Worm (Caenorhabditis elegans) whole organism, L2 larva: ENCODE results near the gene F38H4.6.

Experiments
- C34F6.9 ChIP-seq: fragments of 150-350 bp; optimal IDR thresholded peaks from 2 replicates; lab custom pipeline; 2014; ENCODE audit warnings: missing biosample characterization, missing genetic modification characterization
- F13H6.1 ChIP-seq: sonication (generic microtip); optimal IDR thresholded peaks from 2 replicates; lab custom pipeline; 2016; ENCODE audit warnings: missing genetic modification characterization, missing compliant biosample characterization
- ZK546.5 ChIP-seq: sonication (generic microtip); optimal IDR thresholded peaks from 2 replicates; lab custom pipeline; 2017; ENCODE audit warnings: missing biosample characterization, missing genetic modification characterization
- alr-1 ChIP-seq: fragments of 150-350 bp; optimal IDR thresholded peaks from 2 replicates; lab custom pipeline; 2014; ENCODE audit warnings: missing biosample characterization, missing genetic modification characterization
- aly-2 ChIP-seq: fragments of 150-350 bp; optimal IDR thresholded peaks from 2 replicates; lab custom pipeline; 2014; ENCODE audit warnings: missing biosample characterization, missing genetic modification characterization
- blmp-1 ChIP-seq: sonication (generic microtip); optimal IDR thresholded peaks from 2 replicates; lab custom pipeline; 2017; ENCODE audit warnings: missing genetic modification characterization, mild to moderate bottlenecking, missing compliant biosample characterization, antibody characterized with exemption, moderate library complexity; ENCODE audit not compliant: insufficient read depth
- ceh-16 ChIP-seq: fragments of 150-350 bp; optimal IDR thresholded peaks from 2 replicates; lab custom pipeline; 2014; ENCODE audit warnings: missing biosample characterization, missing genetic modification characterization
- ceh-82 ChIP-seq: fragments of 150-350 bp; optimal IDR thresholded peaks from 2 replicates; lab custom pipeline; 2014; ENCODE audit warnings: missing biosample characterization, missing genetic modification characterization
- dmd-4 ChIP-seq: sonication (generic microtip); optimal IDR thresholded peaks from 2 replicates; lab custom pipeline; 2017; ENCODE audit warnings: missing biosample characterization, missing genetic modification characterization
- elt-1 ChIP-seq: fragments of 150-350 bp; optimal IDR thresholded peaks from 2 replicates; lab custom pipeline; 2014; ENCODE audit warnings: missing biosample characterization, missing genetic modification characterization
- elt-3 ChIP-seq: sonication (generic microtip); optimal IDR thresholded peaks from 2 replicates; lab custom pipeline; 2017; ENCODE audit warnings: missing biosample characterization, missing genetic modification characterization
- fos-1 ChIP-seq: fragments of 150-350 bp; optimal IDR thresholded peaks from 2 replicates; lab custom pipeline; 2014; ENCODE audit warnings: missing biosample characterization, missing genetic modification characterization
- lin-11 ChIP-seq: fragments of 150-350 bp; sonication (generic microtip); optimal IDR thresholded peaks from 2 replicates; lab custom pipeline; 2014; ENCODE audit warnings: missing biosample characterization, missing genetic modification characterization, inconsistent platforms, mixed read lengths
- lin-13 ChIP-seq: fragments of 150-350 bp; optimal IDR thresholded peaks from 2 replicates; lab custom pipeline; 2014; ENCODE audit warnings: missing biosample characterization, missing genetic modification reagents, missing genetic modification characterization
- lsy-2 ChIP-seq, 2 experiments: fragments of 150-350 bp in 1 of 2; sonication (generic microtip) in 1 of 2; optimal IDR thresholded peaks; 2 replicates each; lab custom pipeline; 2014 to 2017; ENCODE audit warnings: missing biosample characterization in 2 of 2, missing genetic modification characterization in 2 of 2
- mbf-1 ChIP-seq: sonication (generic microtip); optimal IDR thresholded peaks from 2 replicates; lab custom pipeline; 2017; ENCODE audit warnings: missing biosample characterization, missing genetic modification characterization
- mdl-1 ChIP-seq, 2 experiments: fragments of 150-350 bp in 1 of 2; sonication (generic microtip) in 1 of 2; optimal IDR thresholded peaks; 2 replicates each; lab custom pipeline; 2017; ENCODE audit warnings: missing biosample characterization in 2 of 2, missing genetic modification characterization in 2 of 2
- nhr-10 ChIP-seq: sonication (generic microtip); optimal IDR thresholded peaks from 2 replicates; lab custom pipeline; 2017; ENCODE audit warnings: missing biosample characterization, missing genetic modification characterization
- nhr-11 ChIP-seq: fragments of 150-350 bp; optimal IDR thresholded peaks from 2 replicates; lab custom pipeline; 2014; ENCODE audit warnings: missing biosample characterization, missing genetic modification characterization
- nhr-129 ChIP-seq: fragments of 150-350 bp; optimal IDR thresholded peaks from 2 replicates; lab custom pipeline; 2014; ENCODE audit warnings: missing biosample characterization, missing genetic modification characterization
- nhr-21 ChIP-seq: fragments of 150-350 bp; optimal IDR thresholded peaks from 2 replicates; lab custom pipeline; 2014; ENCODE audit warnings: missing biosample characterization, missing genetic modification characterization
- nhr-23 ChIP-seq: fragments of 150-350 bp; optimal IDR thresholded peaks from 2 replicates; lab custom pipeline; 2014; ENCODE audit warnings: missing biosample characterization, missing genetic modification reagents, missing genetic modification characterization
- nhr-237 ChIP-seq: fragments of 150-350 bp; optimal IDR thresholded peaks from 2 replicates; lab custom pipeline; 2014; ENCODE audit warnings: missing biosample characterization, missing genetic modification characterization
- nhr-25 ChIP-seq: fragments of 150-350 bp; sonication (generic microtip); optimal IDR thresholded peaks from 3 replicates; lab custom pipeline; 2014; ENCODE audit warnings: missing biosample characterization, missing genetic modification characterization
- nhr-6 ChIP-seq: fragments of 150-350 bp; optimal IDR thresholded peaks from 2 replicates; lab custom pipeline; 2014; ENCODE audit warnings: missing biosample characterization, missing genetic modification characterization
- nhr-77 ChIP-seq: fragments of 150-350 bp; optimal IDR thresholded peaks from 2 replicates; lab custom pipeline; 2014; ENCODE audit warnings: missing biosample characterization, missing genetic modification characterization
- peb-1 ChIP-seq: fragments of 150-350 bp; optimal IDR thresholded peaks from 2 replicates; lab custom pipeline; 2014; ENCODE audit warnings: missing biosample characterization, missing genetic modification characterization
- sem-4 ChIP-seq: fragments of 150-350 bp; optimal IDR thresholded peaks from 2 replicates; lab custom pipeline; 2014; ENCODE audit warnings: missing biosample characterization, missing genetic modification reagents, missing genetic modification characterization
- skn-1 ChIP-seq: sonication (generic microtip); optimal IDR thresholded peaks from 2 replicates; lab custom pipeline; 2017; ENCODE audit warnings: missing biosample characterization, missing genetic modification characterization
- sma-3 ChIP-seq: sonication (generic microtip); optimal IDR thresholded peaks from 2 replicates; lab custom pipeline; 2016; ENCODE audit warnings: missing genetic modification reagents, missing genetic modification characterization, missing compliant biosample characterization
- snpc-4 ChIP-seq: fragments of 150-350 bp; optimal IDR thresholded peaks from 2 replicates; lab custom pipeline; 2014; ENCODE audit warnings: missing biosample characterization, missing genetic modification characterization
- unc-39 ChIP-seq: fragments of 150-350 bp; optimal IDR thresholded peaks from 2 replicates; lab custom pipeline; 2014; ENCODE audit warnings: missing biosample characterization, missing genetic modification characterization
- unc-55 ChIP-seq: fragments of 150-350 bp; sonication (generic microtip); optimal IDR thresholded peaks from 3 replicates; lab custom pipeline; 2014; ENCODE audit warnings: missing biosample characterization, missing genetic modification reagents, missing genetic modification characterization
- unc-62 ChIP-seq: fragments of 150-350 bp; optimal IDR thresholded peaks from 2 replicates; lab custom pipeline; 2014; ENCODE audit warnings: missing biosample characterization, missing genetic modification reagents, missing genetic modification characterization
- zag-1 ChIP-seq: fragments of 150-350 bp; optimal IDR thresholded peaks from 2 replicates; lab custom pipeline; 2014; ENCODE audit warnings: missing biosample characterization, missing genetic modification characterization
- ztf-1 ChIP-seq: fragments of 200-800 bp; sonication (Bioruptor generic); conservative IDR thresholded peaks from 2 replicates; pipeline ENCODE4 v1.3.6; 2022; ENCODE audit warnings: missing genetic modification characterization, missing compliant biosample characterization
- ztf-11 ChIP-seq: sonication (generic microtip); optimal IDR thresholded peaks from 2 replicates; lab custom pipeline; 2017; ENCODE audit warnings: missing biosample characterization, missing genetic modification characterization
- ztf-4 ChIP-seq: fragments of 150-350 bp; optimal IDR thresholded peaks from 2 replicates; lab custom pipeline; 2014; ENCODE audit warnings: missing biosample characterization, missing genetic modification characterization

F38H4.6 gene

ce11 chrIV:11877674-11878073 lies 30.0 kb upstream of the F38H4.6 start, which contains the start of gene pph-2:
Gene pph-2 (minus strand): TSS chrIV:11877774.
- TF ChIP-seq ztf-11 (tag; lab: Kevin White, UChicago) (no peak), mdl-1 (tag; optimal IDR thresholded peaks at IDR 0.05; lab: Kevin White, UChicago) (no peak), sma-3 (no peak), nhr-25 (tag; lab: Kevin White, UChicago) (no peak), nhr-21 (tag; lab: Kevin White, UChicago) (no peak), zag-1 (tag; lab: Kevin White, UChicago) (no peak), ZK546.5 (tag; lab: Kevin White, UChicago) (no peak), aly-2 (tag; lab: Kevin White, UChicago) (no peak), ztf-4 (tag; lab: Kevin White, UChicago) (no peak), mbf-1 (tag; lab: Kevin White, UChicago) (no peak), nhr-237 (no peak), unc-39 (tag; lab: Kevin White, UChicago) (no peak), elt-1 (tag; lab: Kevin White, UChicago) (no peak), ceh-82 (tag; lab: Kevin White, UChicago) (no peak), nhr-77 (no peak), nhr-6 (tag; lab: Kevin White, UChicago) (no peak), nhr-11 (tag; lab: Kevin White, UChicago) (no peak)

DNA sequence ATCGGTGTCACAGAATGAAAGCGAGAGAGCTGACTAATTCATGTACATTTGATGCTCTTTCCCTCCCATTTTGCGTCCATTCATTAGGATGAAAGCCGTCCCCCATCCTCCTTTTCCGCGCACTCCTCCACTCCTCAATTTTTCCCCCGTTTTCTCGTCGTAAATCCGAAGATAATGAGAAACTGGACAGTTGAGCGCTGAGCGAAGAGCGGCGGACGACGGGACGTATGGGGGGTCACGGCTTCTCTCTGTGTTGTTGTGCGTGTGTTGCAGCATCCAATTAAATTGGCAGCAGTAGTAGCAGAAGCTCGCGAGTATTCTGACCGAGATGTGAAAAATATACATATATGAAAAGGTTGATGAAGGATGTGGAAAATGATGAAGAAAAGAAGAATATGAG lies 24.2 kb upstream of the F38H4.6 start:
- TF ChIP-seq mdl-1 (tag; optimal IDR thresholded peaks at IDR 0.05; lab: Kevin White, UChicago): no peak
- TF ChIP-seq ceh-16 (tag; lab: Kevin White, UChicago): no peak
- TF ChIP-seq peb-1 (tag; lab: Kevin White, UChicago): no peak
- TF ChIP-seq alr-1 (tag; lab: Kevin White, UChicago): no peak

DNA sequence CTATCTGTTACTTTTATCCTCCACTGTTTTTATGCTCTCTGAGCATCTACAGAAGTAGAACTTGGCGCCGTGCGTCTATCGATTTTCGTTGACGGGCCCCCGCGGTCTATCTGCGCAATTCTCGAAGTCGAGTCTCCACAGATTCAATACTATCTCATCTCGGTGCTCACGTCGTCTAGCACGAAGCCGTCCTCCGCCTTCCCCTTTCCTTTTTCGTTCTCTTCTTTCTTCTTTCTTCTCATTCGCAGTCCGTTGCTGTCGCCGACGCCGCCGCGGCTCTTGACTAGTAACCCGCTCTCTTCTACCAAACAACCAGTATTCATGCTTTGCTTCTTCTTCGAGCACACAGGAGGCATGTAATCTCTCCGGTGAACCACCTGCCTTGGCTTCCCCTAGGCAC lies 23.4 kb upstream of the F38H4.6 start:
- TF ChIP-seq nhr-10 (tag; lab: Kevin White, UChicago): no peak
- TF ChIP-seq blmp-1 (tag; lab: Kevin White, UChicago): no peak
- TF ChIP-seq fos-1: peak; percentile 19
- peak; percentile 16 for TF ChIP-seq nhr-129 (tag; lab: Kevin White, UChicago)
- no peak for TF ChIP-seq ztf-11 (tag; lab: Kevin White, UChicago)
- peak; percentile 11 for TF ChIP-seq lin-13 (GFP tag; lab: Kevin White, UChicago)
- TF ChIP-seq unc-39 (tag; lab: Kevin White, UChicago): no peak
- no peak for TF ChIP-seq dmd-4
- peak in 1 of 2 experiments; percentile 61 for TF ChIP-seq lsy-2 (tag; optimal IDR thresholded peaks at IDR 0.05; lab: Kevin White, UChicago)
- peak; percentile 5 for TF ChIP-seq zag-1 (tag; lab: Kevin White, UChicago)
- TF ChIP-seq unc-55 (GFP tag; lab: Kevin White, UChicago): peak; percentile 50
- TF ChIP-seq sem-4 (tag; lab: Kevin White, UChicago): no peak
- TF ChIP-seq snpc-4 (tag; lab: Kevin White, UChicago): peak; percentile 4
- peak; percentile 37 for TF ChIP-seq lin-11
- no peak for TF ChIP-seq unc-62 (GFP tag; lab: Kevin White, UChicago)
- no peak for TF ChIP-seq skn-1
- TF ChIP-seq sma-3: no peak
- TF ChIP-seq C34F6.9 (tag; lab: Kevin White, UChicago): peak; percentile 65
- peak; percentile 8 for TF ChIP-seq F13H6.1 (tag; lab: Kevin White, UChicago)
- TF ChIP-seq, all 48 proteins: peak for 10

DNA sequence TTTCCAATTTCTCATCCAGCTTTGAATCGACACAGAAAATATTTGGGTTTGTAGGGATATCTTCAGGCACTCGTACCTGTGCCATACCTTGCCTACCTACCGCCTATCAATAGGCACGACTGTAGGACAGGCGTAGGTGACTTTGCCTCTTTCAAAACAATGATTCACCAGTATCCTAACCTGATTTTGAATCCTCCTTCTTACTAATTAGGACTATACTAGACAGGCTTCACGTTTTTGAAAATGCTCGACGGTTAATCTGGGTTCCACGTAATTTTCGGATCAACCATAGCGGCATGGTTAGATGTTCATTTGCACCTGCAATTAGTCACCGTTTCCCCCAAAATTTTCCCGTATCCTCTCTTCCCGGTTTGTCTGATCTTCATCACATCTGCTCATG lies 20.8 kb upstream of the F38H4.6 start:
- TF ChIP-seq nhr-6 (tag; lab: Kevin White, UChicago) (no peak), ZK546.5 (tag; lab: Kevin White, UChicago) (no peak), nhr-77 (no peak), ztf-1 (no peak), nhr-129 (tag; lab: Kevin White, UChicago) (no peak), nhr-23 (tag; lab: Kevin White, UChicago) (no peak), elt-3 (tag; lab: Kevin White, UChicago) (no peak), elt-1 (tag; lab: Kevin White, UChicago) (no peak), skn-1 (no peak), sma-3 (no peak), nhr-11 (tag; lab: Kevin White, UChicago) (no peak), ztf-4 (tag; lab: Kevin White, UChicago) (no peak), mdl-1 (tag; optimal IDR thresholded peaks at IDR 0.05; lab: Kevin White, UChicago) (no peak), mbf-1 (tag; lab: Kevin White, UChicago) (no peak), ceh-16 (tag; lab: Kevin White, UChicago) (no peak)
